Fruit fly (Drosophila melanogaster) whole organism, wandering third instar larva: ENCODE data around the gene CG12071.
A peak's percentile ranks its signal among the peaks of the same experiment; 100 is the strongest.

Experiments
- CG32264 ChIP-seq: fragments of 200-800 bp; sonication (Bioruptor generic); optimal IDR thresholded peaks from 2 replicates; lab custom pipeline; 2016; ENCODE audit warnings: missing biosample characterization, missing genetic modification characterization
- CG9705 ChIP-seq: fragments of 200-800 bp; sonication (Bioruptor generic); optimal IDR thresholded peaks from 2 replicates; lab custom pipeline; 2018; ENCODE audit warnings: missing biosample characterization, mild to moderate bottlenecking, missing genetic modification characterization
- Dfd ChIP-seq: fragments of >200 bp; optimal IDR thresholded peaks from 2 replicates; lab custom pipeline; 2017; ENCODE audit warnings: missing biosample characterization, missing genetic modification characterization
- GATAd ChIP-seq: sonication (Bioruptor generic); optimal IDR thresholded peaks from 2 replicates; lab custom pipeline; 2016; ENCODE audit warnings: missing biosample characterization, missing genetic modification characterization
- HLH106 ChIP-seq: fragments of 200-800 bp; optimal IDR thresholded peaks from 3 replicates; lab custom pipeline; 2019; ENCODE audit warnings: missing biosample characterization, mild to moderate bottlenecking, missing genetic modification characterization, moderate library complexity
- Hnf4 ChIP-seq: fragments of 200-800 bp; sonication (Bioruptor generic); optimal IDR thresholded peaks from 2 replicates; lab custom pipeline; 2016; ENCODE audit warnings: missing biosample characterization, mild to moderate bottlenecking, missing genetic modification characterization
- Hr78 ChIP-seq: fragments of >200 bp; optimal IDR thresholded peaks from 2 replicates; lab custom pipeline; 2017; ENCODE audit warnings: missing biosample characterization, missing genetic modification characterization
- Hr83 ChIP-seq: fragments of 200-300 bp; sonication (Bioruptor generic); optimal IDR thresholded peaks from 2 replicates; lab custom pipeline; 2016; ENCODE audit warnings: missing biosample characterization, mild to moderate bottlenecking, missing genetic modification characterization, moderate library complexity; ENCODE audit not compliant: poor library complexity, severe bottlenecking
- Jra ChIP-seq: sonication (Bioruptor generic); optimal IDR thresholded peaks from 2 replicates; lab custom pipeline; 2016; ENCODE audit warnings: missing biosample characterization, missing genetic modification characterization
- Mio ChIP-seq: sonication (Bioruptor generic); optimal IDR thresholded peaks from 2 replicates; lab custom pipeline; 2016; ENCODE audit warnings: missing biosample characterization, missing genetic modification characterization
- Myc ChIP-seq: fragments of >200 bp; optimal IDR thresholded peaks from 2 replicates; lab custom pipeline; 2017
- N ChIP-seq: fragments of >200 bp; optimal IDR thresholded peaks from 2 replicates; lab custom pipeline; 2018; ENCODE audit warnings: missing biosample characterization, missing external identifiers, missing genetic modification characterization
- OdsH ChIP-seq: fragments of 200-800 bp; sonication (Bioruptor generic); optimal IDR thresholded peaks from 2 replicates; lab custom pipeline; 2016; ENCODE audit warnings: missing biosample characterization, mild to moderate bottlenecking, missing genetic modification characterization
- Rel ChIP-seq, 2 experiments: fragments of 200-800 bp; sonication (Bioruptor generic) in 1 of 2; optimal IDR thresholded peaks; 2 replicates in 1 of 2; 3 replicates in 1 of 2; lab custom pipeline; 2016 to 2019; ENCODE audit warnings: mild to moderate bottlenecking in 2 of 2, missing biosample characterization in 2 of 2, missing genetic modification characterization in 2 of 2, moderate library complexity in 1 of 2
- Sp1 ChIP-seq: fragments of 200-800 bp; sonication (Bioruptor generic); optimal IDR thresholded peaks from 3 replicates; lab custom pipeline; 2019; ENCODE audit warnings: missing biosample characterization, mild to moderate bottlenecking, missing genetic modification characterization, moderate library complexity
- Vsx2 ChIP-seq: fragments of 200-300, 225-300 bp; sonication (Bioruptor generic); optimal IDR thresholded peaks from 2 replicates; lab custom pipeline; 2018; ENCODE audit warnings: missing biosample characterization, missing genetic modification characterization; ENCODE audit not compliant: partially characterized antibody
- brk ChIP-seq: fragments of 200-800 bp; sonication (Bioruptor generic); optimal IDR thresholded peaks from 2 replicates; lab custom pipeline; 2016; ENCODE audit warnings: missing biosample characterization, mild to moderate bottlenecking, missing genetic modification characterization
- dl ChIP-seq, 2 experiments: fragments of 175-275, 200-275 bp in 1 of 2; fragments of 200-275 bp in 1 of 2; sonication (Bioruptor generic); optimal IDR thresholded peaks; lab custom pipeline; 2018; ENCODE audit warnings: mild to moderate bottlenecking in 2 of 2, missing biosample characterization in 2 of 2, missing genetic modification characterization in 2 of 2, moderate library complexity in 2 of 2; ENCODE audit not compliant: partially characterized antibody in 2 of 2, insufficient read depth in 1 of 2
- dsf ChIP-seq: sonication (Bioruptor generic); optimal IDR thresholded peaks from 2 replicates; lab custom pipeline; 2016; ENCODE audit warnings: missing biosample characterization, missing genetic modification characterization, borderline replicate concordance
- ey ChIP-seq: fragments of 200-800 bp; sonication (Bioruptor generic); optimal IDR thresholded peaks from 2 replicates; lab custom pipeline; 2016; ENCODE audit warnings: missing biosample characterization, missing genetic modification characterization
- foxo ChIP-seq, 2 experiments: fragments of 200-800 bp; sonication (Bioruptor generic); optimal IDR thresholded peaks; 2 replicates in 1 of 2; 3 replicates in 1 of 2; lab custom pipeline; 2016 to 2017; ENCODE audit warnings: missing biosample characterization in 2 of 2, missing genetic modification characterization in 2 of 2
- fru ChIP-seq: fragments of 200-800 bp; sonication (Bioruptor generic); optimal IDR thresholded peaks from 3 replicates; lab custom pipeline; 2016; ENCODE audit warnings: missing biosample characterization, mild to moderate bottlenecking, missing genetic modification characterization
- h ChIP-seq: fragments of 200-800 bp; sonication (Bioruptor generic); optimal IDR thresholded peaks from 3 replicates; lab custom pipeline; 2016; ENCODE audit warnings: missing biosample characterization, mild to moderate bottlenecking, missing genetic modification characterization
- jim ChIP-seq: fragments of 175-275, 200-325 bp; sonication (Bioruptor generic); optimal IDR thresholded peaks from 2 replicates; lab custom pipeline; 2016; ENCODE audit warnings: missing biosample characterization, mild to moderate bottlenecking, missing genetic modification characterization
- lola ChIP-seq: fragments of >200 bp; optimal IDR thresholded peaks from 2 replicates; lab custom pipeline; 2017; ENCODE audit warnings: missing biosample characterization, missing genetic modification characterization
- pan ChIP-seq: fragments of >200 bp; optimal IDR thresholded peaks from 2 replicates; lab custom pipeline; 2017
- psq ChIP-seq: fragments of 200-800 bp; sonication (Bioruptor generic); optimal IDR thresholded peaks from 3 replicates; lab custom pipeline; 2017; ENCODE audit warnings: missing biosample characterization, mild to moderate bottlenecking, missing genetic modification characterization, moderate library complexity
- rgr ChIP-seq: fragments of 200-800 bp; sonication (Bioruptor generic); optimal IDR thresholded peaks from 3 replicates; lab custom pipeline; 2016; ENCODE audit warnings: missing biosample characterization, mild to moderate bottlenecking, missing genetic modification characterization
- sage ChIP-seq: fragments of 200-800 bp; sonication (Bioruptor generic); optimal IDR thresholded peaks from 2 replicates; lab custom pipeline; 2016; ENCODE audit warnings: missing biosample characterization, mild to moderate bottlenecking, missing genetic modification characterization
- sv ChIP-seq: fragments of 200-800 bp; sonication (Bioruptor generic); optimal IDR thresholded peaks from 3 replicates; lab custom pipeline; 2016; ENCODE audit warnings: missing biosample characterization, missing genetic modification characterization
- tai ChIP-seq: sonication (Bioruptor generic); optimal IDR thresholded peaks from 2 replicates; lab custom pipeline; 2016; ENCODE audit warnings: missing biosample characterization, missing genetic modification characterization
- usp ChIP-seq: fragments of >200 bp; optimal IDR thresholded peaks from 2 replicates; lab custom pipeline; 2017; ENCODE audit warnings: missing biosample characterization, missing genetic modification characterization
- woc ChIP-seq: sonication (Bioruptor generic); optimal IDR thresholded peaks from 2 replicates; lab custom pipeline; 2016; ENCODE audit warnings: missing biosample characterization, mild to moderate bottlenecking, missing genetic modification characterization

Gene CG12071

dm6 chr3R:30842199-30842598 is 38.6 kb downstream of the CG12071 start (continued):
- TF ChIP-seq brk (GFP tag; lab: Kevin White, UChicago) (no peak), Rel (GFP tag; optimal IDR thresholded peaks at IDR 0.05; lab: Kevin White, UChicago) (no peak), Rel (tag; optimal IDR thresholded peaks at IDR 0.05; lab: Kevin White, UChicago) (no peak), dsf (GFP tag; lab: Kevin White, UChicago) (no peak), Myc (lab: Kevin White, UChicago) (no peak), N (GFP tag; lab: Kevin White, UChicago) (no peak), woc (GFP tag; lab: Kevin White, UChicago) (peak; percentile 11), CG9705 (GFP tag; lab: Kevin White, UChicago) (no peak), tai (peak; percentile 11)

DNA sequence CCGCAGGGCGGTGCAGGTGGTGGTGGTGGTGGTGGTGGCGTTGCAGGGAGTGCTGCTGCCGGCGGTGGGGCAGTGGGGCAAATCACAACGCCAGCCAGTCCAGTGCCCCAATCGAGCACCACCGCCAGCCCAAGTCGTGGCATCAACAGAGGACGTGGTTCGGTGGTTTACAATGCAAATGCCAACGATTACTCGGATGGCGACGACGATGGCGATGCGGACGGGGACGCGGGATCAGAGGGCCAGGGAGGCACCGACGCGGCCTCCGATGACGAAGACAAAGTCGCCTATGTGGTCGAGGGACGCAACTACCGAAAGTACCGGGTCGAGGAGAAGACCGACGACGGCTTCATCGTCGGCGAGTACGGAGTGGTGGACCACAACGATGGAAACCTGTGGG is 40.1 kb downstream of the CG12071 start:
- TF ChIP-seq Hnf4 (GFP tag; lab: Kevin White, UChicago) (no peak), Dfd (no peak), pan (lab: Kevin White, UChicago) (no peak), dsf (GFP tag; lab: Kevin White, UChicago) (no peak), Jra (GFP tag; lab: Kevin White, UChicago) (no peak), usp (GFP tag; lab: Kevin White, UChicago) (no peak), Hr78 (GFP tag; lab: Kevin White, UChicago) (no peak)

dm6 chr3R:30833078-30833477 is 47.7 kb downstream of the CG12071 start:
- TF ChIP-seq woc (GFP tag; lab: Kevin White, UChicago) (no peak), Rel (GFP tag; optimal IDR thresholded peaks at IDR 0.05; lab: Kevin White, UChicago) (no peak), Rel (tag; optimal IDR thresholded peaks at IDR 0.05; lab: Kevin White, UChicago) (no peak), Hnf4 (GFP tag; lab: Kevin White, UChicago) (peak; percentile 40), ey (GFP tag; lab: Kevin White, UChicago) (peak; percentile 4), HLH106 (no peak), dl (GFP tag; optimal IDR thresholded peaks at IDR 0.05; lab: Kevin White, UChicago; ENCODE audit: insufficient read depth in 1 of 2, partially characterized antibody in 2 of 2) (no peak), Mio (GFP tag; lab: Kevin White, UChicago) (no peak), N (GFP tag; lab: Kevin White, UChicago) (no peak), sv (GFP tag; lab: Kevin White, UChicago) (no peak), Sp1 (GFP tag; lab: Kevin White, UChicago) (peak; percentile 16), Dfd (no peak), fru (GFP tag; lab: Kevin White, UChicago) (peak; percentile 19), CG32264 (no peak), foxo (GFP tag; optimal IDR thresholded peaks at IDR 0.05; lab: Kevin White, UChicago) (peak in 1 of 2 experiments; percentile 66), psq (GFP tag; lab: Kevin White, UChicago) (peak; percentile 39), lola (GFP tag; lab: Kevin White, UChicago) (no peak), rgr (GFP tag; lab: Kevin White, UChicago) (peak; percentile 59), brk (GFP tag; lab: Kevin White, UChicago) (peak; percentile 17), Myc (lab: Kevin White, UChicago) (no peak), h (peak; percentile 50), OdsH (GFP tag; lab: Kevin White, UChicago) (peak; percentile 46)

DNA sequence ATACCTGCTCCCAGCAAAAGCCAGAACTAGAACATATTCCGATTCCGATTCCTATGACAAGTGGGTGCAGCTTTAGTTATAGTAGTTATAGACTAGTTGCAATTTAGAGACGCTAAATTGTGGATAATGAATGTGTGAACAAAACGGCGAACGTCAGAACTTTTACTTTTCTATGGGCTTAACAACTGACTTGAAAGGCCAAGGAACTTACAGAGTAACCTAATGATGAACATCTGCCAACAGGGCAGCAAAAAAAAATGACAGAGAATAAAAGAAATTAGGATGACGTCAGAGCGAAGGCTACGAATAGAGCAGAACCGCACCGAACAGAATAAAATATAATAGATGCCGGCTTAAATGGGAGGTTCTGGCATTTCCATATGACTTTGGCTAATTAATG is 48.7 kb downstream of the CG12071 start:
- no peak for TF ChIP-seq woc (GFP tag; lab: Kevin White, UChicago)
- TF ChIP-seq N (GFP tag; lab: Kevin White, UChicago), result no peak
- TF ChIP-seq sage, result no peak
- TF ChIP-seq OdsH (GFP tag; lab: Kevin White, UChicago), result no peak
- TF ChIP-seq lola (GFP tag; lab: Kevin White, UChicago), result no peak
- TF ChIP-seq jim (GFP tag; lab: Kevin White, UChicago), result no peak
- no peak for TF ChIP-seq CG32264
- no peak for TF ChIP-seq HLH106
- TF ChIP-seq GATAd (GFP tag; lab: Kevin White, UChicago), result no peak
- no peak for TF ChIP-seq fru (GFP tag; lab: Kevin White, UChicago)
- no peak for TF ChIP-seq brk (GFP tag; lab: Kevin White, UChicago)
- TF ChIP-seq Vsx2 (GFP tag; lab: Kevin White, UChicago), result no peak
- no peak for TF ChIP-seq usp (GFP tag; lab: Kevin White, UChicago)
- no peak for TF ChIP-seq Dfd
- TF ChIP-seq Hr83, result no peak
- TF ChIP-seq, all 38 proteins: peak for 0
